Worm (Caenorhabditis elegans) whole organism, young adult: Measurements from ENCODE around the gene K12D12.4.

ENCODE experiments used
- B0261.1 ChIP-seq: sonication (generic microtip); optimal IDR thresholded peaks from 2 replicates; lab custom pipeline; 2016; ENCODE audit warnings: mild to moderate bottlenecking, missing genetic modification characterization, moderate library complexity, missing compliant biosample characterization
- C06A6.2 ChIP-seq: fragments of 200-800 bp; sonication (Bioruptor generic); conservative IDR thresholded peaks from 2 replicates; pipeline ENCODE4 v1.3.6; 2022; ENCODE audit warnings: missing genetic modification characterization, missing compliant biosample characterization
- D2030.7 ChIP-seq: fragments of 200-800 bp; sonication (Bioruptor generic); IDR thresholded peaks from 2 replicates; pipeline ENCODE4 v1.3.6; 2022; ENCODE audit warnings: missing genetic modification reagents, missing genetic modification characterization, missing compliant biosample characterization
- F10E7.11 ChIP-seq: sonication (generic microtip); optimal IDR thresholded peaks from 2 replicates; lab custom pipeline; 2017; ENCODE audit warnings: mild to moderate bottlenecking, missing genetic modification characterization, moderate library complexity, missing compliant biosample characterization
- F33H1.4 ChIP-seq: fragments of 200-800 bp; sonication (Bioruptor generic); IDR thresholded peaks from 2 replicates; pipeline ENCODE4 v1.3.6; 2022; ENCODE audit warnings: missing genetic modification reagents, missing genetic modification characterization, missing compliant biosample characterization
- K11D2.4 ChIP-seq: fragments of 200-800 bp; sonication (Bioruptor generic); IDR thresholded peaks from 2 replicates; pipeline ENCODE4 v1.3.6; 2022; ENCODE audit warnings: missing genetic modification reagents, missing genetic modification characterization, missing compliant biosample characterization
- Y56A3A.18 ChIP-seq: fragments of 200-800 bp; sonication (Bioruptor generic); IDR thresholded peaks from 2 replicates; pipeline ENCODE4 v1.3.6; 2022; ENCODE audit warnings: missing genetic modification reagents, missing genetic modification characterization, missing compliant biosample characterization
- Y67H2A.10 ChIP-seq: fragments of 200-800 bp; sonication (Bioruptor generic); conservative IDR thresholded peaks from 2 replicates; pipeline ENCODE4 v1.3.6; 2022; ENCODE audit warnings: missing genetic modification reagents, missing genetic modification characterization, missing compliant biosample characterization
- Y79H2A.3 ChIP-seq: fragments of 200-800 bp; sonication (Bioruptor generic); conservative IDR thresholded peaks from 2 replicates; pipeline ENCODE4 v1.3.6; 2022; ENCODE audit warnings: missing genetic modification reagents, missing genetic modification characterization, missing compliant biosample characterization
- ZK185.1 ChIP-seq: sonication (generic microtip); optimal IDR thresholded peaks from 2 replicates; lab custom pipeline; 2016; ENCODE audit warnings: mild to moderate bottlenecking, missing genetic modification characterization, missing compliant biosample characterization; ENCODE audit not compliant: poor library complexity, severe bottlenecking
- ama-1 ChIP-seq, 3 experiments: fragments of 150-350 bp in 1 of 3; sonication (generic microtip) in 2 of 3; optimal IDR thresholded peaks; 2 replicates each; lab custom pipeline; 2014 to 2018; ENCODE audit warnings: missing biosample characterization in 2 of 3, missing genetic modification characterization in 2 of 3, missing genetic modification reagents in 2 of 3
- aptf-2 ChIP-seq: fragments of 200-800 bp; sonication (Bioruptor generic); conservative IDR thresholded peaks from 2 replicates; pipeline ENCODE4 v1.3.6; 2022; ENCODE audit warnings: missing genetic modification reagents, missing genetic modification characterization, missing compliant biosample characterization
- atf-7 ChIP-seq: sonication (generic microtip); optimal IDR thresholded peaks from 2 replicates; lab custom pipeline; 2017; ENCODE audit warnings: mild to moderate bottlenecking, missing genetic modification characterization, missing compliant biosample characterization
- athp-1 ChIP-seq: sonication (generic microtip); optimal IDR thresholded peaks from 2 replicates; lab custom pipeline; 2017; ENCODE audit warnings: mild to moderate bottlenecking, missing genetic modification characterization, missing compliant biosample characterization
- attf-3 ChIP-seq: fragments of 200-800 bp; sonication (Bioruptor generic); conservative IDR thresholded peaks from 2 replicates; pipeline ENCODE4 v1.3.6; 2022; ENCODE audit warnings: missing genetic modification reagents, missing genetic modification characterization, missing compliant biosample characterization
- cebp-2 ChIP-seq: fragments of 200-800 bp; sonication (Bioruptor generic); IDR thresholded peaks from 2 replicates; pipeline ENCODE4 v1.3.6; 2022; ENCODE audit warnings: missing genetic modification characterization, missing compliant biosample characterization
- ceh-40 ChIP-seq: fragments of 200-800 bp; sonication (Bioruptor generic); IDR thresholded peaks from 2 replicates; pipeline ENCODE4 v1.3.6; 2022; ENCODE audit warnings: missing genetic modification characterization, missing compliant biosample characterization
- ceh-58 ChIP-seq: fragments of 200-800 bp; sonication (Bioruptor generic); IDR thresholded peaks from 2 replicates; pipeline ENCODE4 v1.3.6; 2022; ENCODE audit warnings: missing genetic modification characterization, missing compliant biosample characterization
- ceh-91 ChIP-seq: fragments of 200-800 bp; sonication (Bioruptor generic); IDR thresholded peaks from 2 replicates; pipeline ENCODE4 v1.3.6; 2022; ENCODE audit warnings: missing genetic modification reagents, missing genetic modification characterization, missing compliant biosample characterization
- chd-7 ChIP-seq: sonication (generic microtip); optimal IDR thresholded peaks from 2 replicates; lab custom pipeline; 2016; ENCODE audit warnings: mild to moderate bottlenecking, missing genetic modification characterization, moderate library complexity, missing compliant biosample characterization
- die-1 ChIP-seq: sonication (generic microtip); optimal IDR thresholded peaks from 2 replicates; lab custom pipeline; 2016; ENCODE audit warnings: missing genotype, mild to moderate bottlenecking, missing genetic modification characterization, missing compliant biosample characterization
- egl-44 ChIP-seq: fragments of 200-800 bp; sonication (Bioruptor generic); IDR thresholded peaks from 2 replicates; pipeline ENCODE4 v1.3.6; 2022; ENCODE audit warnings: missing genetic modification reagents, missing genetic modification characterization, missing compliant biosample characterization
- egrh-3 ChIP-seq: fragments of 200-800 bp; sonication (Bioruptor generic); IDR thresholded peaks from 2 replicates; pipeline ENCODE4 v1.3.6; 2022; ENCODE audit warnings: missing genetic modification reagents, missing genetic modification characterization, missing compliant biosample characterization
- gei-17 ChIP-seq: fragments of 200-800 bp; sonication (Bioruptor generic); optimal IDR thresholded peaks from 2 replicates; lab custom pipeline; 2018; ENCODE audit warnings: mild to moderate bottlenecking, missing genetic modification characterization, missing compliant biosample characterization
- hlh-12 ChIP-seq: sonication (generic microtip); optimal IDR thresholded peaks from 2 replicates; lab custom pipeline; 2016; ENCODE audit warnings: missing genetic modification characterization, missing compliant biosample characterization
- hmg-1.2 ChIP-seq: fragments of 200-800 bp; sonication (Bioruptor generic); IDR thresholded peaks from 2 replicates; pipeline ENCODE4 v1.3.6; 2022; ENCODE audit warnings: missing genetic modification reagents, missing genetic modification characterization, missing compliant biosample characterization
- hmg-20 ChIP-seq: fragments of 200-800 bp; sonication (Bioruptor generic); IDR thresholded peaks from 2 replicates; pipeline ENCODE4 v1.3.6; 2022; ENCODE audit warnings: missing genetic modification reagents, missing genetic modification characterization, missing compliant biosample characterization
- hrde-1 ChIP-seq: sonication (generic microtip); optimal IDR thresholded peaks from 2 replicates; lab custom pipeline; 2016; ENCODE audit warnings: missing genetic modification characterization, mild to moderate bottlenecking, missing compliant biosample characterization, moderate library complexity, missing genotype, missing genetic modification reagents, borderline replicate concordance
- let-607 ChIP-seq, 2 experiments: fragments of 200-800 bp in 1 of 2; sonication (Bioruptor generic) in 1 of 2; sonication (generic microtip) in 1 of 2; optimal IDR thresholded peaks; 2 replicates each; lab custom pipeline; 2016 to 2018; ENCODE audit warnings: mild to moderate bottlenecking in 2 of 2, missing compliant biosample characterization in 2 of 2, missing genetic modification characterization in 2 of 2, moderate library complexity in 2 of 2, missing genotype in 1 of 2
- lin-26 ChIP-seq: fragments of 200-800 bp; sonication (Bioruptor generic); IDR thresholded peaks from 2 replicates; pipeline ENCODE4 v1.3.6; 2022; ENCODE audit warnings: missing genetic modification reagents, missing genetic modification characterization, missing compliant biosample characterization
- lin-40 ChIP-seq: sonication (generic microtip); optimal IDR thresholded peaks from 2 replicates; lab custom pipeline; 2016; ENCODE audit warnings: missing genetic modification characterization, mild to moderate bottlenecking, missing compliant biosample characterization, missing genotype, missing genetic modification reagents
- madf-8 ChIP-seq: fragments of 200-800 bp; sonication (Bioruptor generic); conservative IDR thresholded peaks from 2 replicates; pipeline ENCODE4 v1.3.6; 2022; ENCODE audit warnings: missing genetic modification reagents, missing genetic modification characterization, missing compliant biosample characterization
- mcd-1 ChIP-seq: fragments of 200-800 bp; sonication (Bioruptor generic); IDR thresholded peaks from 2 replicates; pipeline ENCODE4 v1.3.6; 2022; ENCODE audit warnings: missing genetic modification reagents, missing genetic modification characterization, missing compliant biosample characterization
- mel-28 ChIP-seq: sonication (generic microtip); optimal IDR thresholded peaks from 2 replicates; lab custom pipeline; 2016; ENCODE audit warnings: borderline replicate concordance, mild to moderate bottlenecking, missing genetic modification characterization, missing compliant biosample characterization
- nhr-179 ChIP-seq: sonication (generic microtip); optimal IDR thresholded peaks from 2 replicates; lab custom pipeline; 2016; ENCODE audit warnings: mild to moderate bottlenecking, missing genetic modification characterization, missing compliant biosample characterization
- nhr-80 ChIP-seq: sonication (generic microtip); optimal IDR thresholded peaks from 2 replicates; lab custom pipeline; 2016; ENCODE audit warnings: missing genetic modification characterization, missing compliant biosample characterization
- pbrm-1 ChIP-seq: fragments of 200-800 bp; sonication (Bioruptor generic); IDR thresholded peaks from 2 replicates; pipeline ENCODE4 v1.3.6; 2022; ENCODE audit warnings: missing genetic modification reagents, missing genetic modification characterization, missing compliant biosample characterization
- rcor-1 ChIP-seq: fragments of 200-800 bp; sonication (Bioruptor generic); IDR thresholded peaks from 2 replicates; pipeline ENCODE4 v1.3.6; 2022; ENCODE audit warnings: missing genetic modification reagents, missing genetic modification characterization, missing compliant biosample characterization
- snpc-1.1 ChIP-seq: sonication (generic microtip); optimal IDR thresholded peaks from 2 replicates; lab custom pipeline; 2017; ENCODE audit warnings: missing genetic modification characterization, mild to moderate bottlenecking, missing compliant biosample characterization, antibody characterized with exemption, moderate library complexity, missing genotype, missing genetic modification reagents; ENCODE audit not compliant: insufficient read depth
- somi-1 ChIP-seq: fragments of 200-800 bp; sonication (Bioruptor generic); optimal IDR thresholded peaks from 2 replicates; lab custom pipeline; 2018; ENCODE audit warnings: mild to moderate bottlenecking, missing genetic modification characterization, missing compliant biosample characterization
- tbp1 ChIP-seq: fragments of 200-800 bp; sonication (Bioruptor generic); optimal IDR thresholded peaks from 2 replicates; lab custom pipeline; 2018; ENCODE audit warnings: mild to moderate bottlenecking, missing genetic modification characterization, missing compliant biosample characterization
- ztf-18 ChIP-seq: sonication (generic microtip); optimal IDR thresholded peaks from 2 replicates; lab custom pipeline; 2016; ENCODE audit warnings: missing genotype, mild to moderate bottlenecking, missing genetic modification characterization, missing compliant biosample characterization
- ztf-26 ChIP-seq: sonication (generic microtip); optimal IDR thresholded peaks from 2 replicates; lab custom pipeline; 2017; ENCODE audit warnings: missing genetic modification characterization, missing compliant biosample characterization
- ztf-6 ChIP-seq: fragments of 200-800 bp; sonication (Bioruptor generic); IDR thresholded peaks from 2 replicates; pipeline ENCODE4 v1.3.6; 2022; ENCODE audit warnings: missing genetic modification reagents, missing genetic modification characterization, missing compliant biosample characterization

The K12D12.4 gene

ce11 chrII:11838353-11838752 is 27.2 kb downstream of the K12D12.4 start:
- 0 out of 2 replicates have a peak, but pooled peaks have one; percentile 13 for TF ChIP-seq C06A6.2 (GFP tag; lab: Robert Waterston, UW)
- no peak for TF ChIP-seq hmg-20 (GFP tag; lab: Robert Waterston, UW)
- peak; percentile 43 for TF ChIP-seq ztf-26 (tag; lab: Kevin White, UChicago)
- peak; percentile 64 for TF ChIP-seq somi-1 (GFP tag; lab: Kevin White, UChicago)
- TF ChIP-seq mcd-1 (GFP tag; lab: Robert Waterston, UW) = no peak
- no peak for TF ChIP-seq snpc-1.1 (tag; lab: Kevin White, UChicago)
- TF ChIP-seq die-1 (tag; lab: Kevin White, UChicago) = peak; percentile 13
- TF ChIP-seq K11D2.4 (GFP tag; lab: Robert Waterston, UW) = 0 out of 2 replicates have a peak, but pooled peaks have one; percentile 49
- TF ChIP-seq pbrm-1 (GFP tag; lab: Robert Waterston, UW) = no peak
- TF ChIP-seq lin-40 = peak; percentile 36
- TF ChIP-seq aptf-2 (GFP tag; lab: Robert Waterston, UW) = no peak
- no peak for TF ChIP-seq D2030.7 (GFP tag; lab: Robert Waterston, UW)
- TF ChIP-seq, all 124 proteins: peak for 6

- TF ChIP-seq egl-44 (GFP tag; lab: Robert Waterston, UW) = no peak
- TF ChIP-seq hlh-12 (tag; lab: Kevin White, UChicago) = no peak
- no peak for TF ChIP-seq rcor-1 (GFP tag; lab: Robert Waterston, UW)
- TF ChIP-seq athp-1 = no peak
- no peak for TF ChIP-seq ZK185.1 (tag; lab: Kevin White, UChicago)
- TF ChIP-seq mel-28 (tag; lab: Kevin White, UChicago) = no peak
- TF ChIP-seq ztf-18 (tag; lab: Kevin White, UChicago) = no peak
- TF ChIP-seq B0261.1 (tag; lab: Kevin White, UChicago) = no peak
- TF ChIP-seq atf-7 = no peak
- peak; percentile 66 for TF ChIP-seq ztf-26 (tag; lab: Kevin White, UChicago)
- TF ChIP-seq ztf-6 (GFP tag; lab: Robert Waterston, UW) = no peak
- TF ChIP-seq let-607 (tag; optimal IDR thresholded peaks at IDR 0.05; lab: Kevin White, UChicago) = no peak
- no peak for TF ChIP-seq hrde-1
- no peak for TF ChIP-seq chd-7 (tag; lab: Kevin White, UChicago)
- peak; percentile 52; the same call in 1 of the 2 replicates for TF ChIP-seq C06A6.2 (GFP tag; lab: Robert Waterston, UW)
- no peak for TF ChIP-seq F33H1.4 (GFP tag; lab: Robert Waterston, UW)
- 0 out of 2 replicates have a peak, but pooled peaks have one; percentile 21 for TF ChIP-seq lin-26 (GFP tag; lab: Robert Waterston, UW)
- no peak for TF ChIP-seq tbp1
- no peak for TF ChIP-seq nhr-179 (tag; lab: Kevin White, UChicago)
- no peak for TF ChIP-seq Y56A3A.18 (GFP tag; lab: Robert Waterston, UW)
- TF ChIP-seq ceh-40 (GFP tag; lab: Robert Waterston, UW) = no peak
- peak; percentile 66 for TF ChIP-seq somi-1 (GFP tag; lab: Kevin White, UChicago)
- no peak for TF ChIP-seq ceh-58 (GFP tag; lab: Robert Waterston, UW)
- TF ChIP-seq Y67H2A.10 (GFP tag; lab: Robert Waterston, UW) = no peak
- no peak for TF ChIP-seq madf-8 (GFP tag; lab: Robert Waterston, UW)
- no peak for TF ChIP-seq die-1 (tag; lab: Kevin White, UChicago)
- no peak for TF ChIP-seq egrh-3 (GFP tag; lab: Robert Waterston, UW)
- no peak for TF ChIP-seq hmg-1.2 (GFP tag; lab: Robert Waterston, UW)
- no peak for TF ChIP-seq ama-1 (optimal IDR thresholded peaks at IDR 0.05; lab: Kevin White, UChicago)
- TF ChIP-seq ama-1 (GFP tag; optimal IDR thresholded peaks at IDR 0.05; lab: Kevin White, UChicago) = no peak
- peak; percentile 61 for TF ChIP-seq lin-40
- no peak for TF ChIP-seq attf-3 (GFP tag; lab: Robert Waterston, UW)
- no peak for TF ChIP-seq Y79H2A.3 (GFP tag; lab: Robert Waterston, UW)
- peak; percentile 19 for TF ChIP-seq nhr-80 (tag; lab: Kevin White, UChicago)
- TF ChIP-seq hmg-20 (GFP tag; lab: Robert Waterston, UW) = no peak
- no peak for TF ChIP-seq ceh-91
- TF ChIP-seq gei-17 = no peak
- no peak for TF ChIP-seq F10E7.11 (tag; lab: Kevin White, UChicago)
- no peak for TF ChIP-seq cebp-2 (GFP tag; lab: Robert Waterston, UW)
Measured at ce11 chrII:11836554-11837218, 28.9 kb downstream of the K12D12.4 start.
